Worm (Caenorhabditis elegans) whole organism, L4 larva: Measurements from ENCODE around the gene F28C1.3.

ENCODE experiments used
- ama-1 ChIP-seq: fragments of 150-350 bp; optimal IDR thresholded peaks from 2 replicates; lab custom pipeline; 2014; ENCODE audit warnings: inconsistent platforms, mixed read lengths
- hif-1 ChIP-seq, 2 experiments: sonication (generic microtip); optimal IDR thresholded peaks; 2 replicates each; lab custom pipeline; 2016 to 2017; ENCODE audit warnings: missing compliant biosample characterization in 2 of 2, missing genetic modification characterization in 2 of 2, missing genetic modification reagents in 2 of 2, missing genotype in 2 of 2, mild to moderate bottlenecking in 1 of 2
- lin-39 ChIP-seq: fragments of 150-350 bp; optimal IDR thresholded peaks from 2 replicates; lab custom pipeline; 2014; ENCODE audit warnings: missing biosample characterization, missing genetic modification reagents, missing genetic modification characterization
- lsy-2 ChIP-seq, 2 experiments: fragments of 150-350 bp in 1 of 2; sonication (generic microtip) in 1 of 2; optimal IDR thresholded peaks; 2 replicates each; lab custom pipeline; 2014 to 2017; ENCODE audit warnings: missing biosample characterization in 2 of 2, missing genetic modification characterization in 2 of 2
- mdl-1 ChIP-seq, 2 experiments: fragments of 150-350 bp in 1 of 2; sonication (generic microtip) in 1 of 2; optimal IDR thresholded peaks; 2 replicates each; lab custom pipeline; 2014 to 2017; ENCODE audit warnings: missing biosample characterization in 2 of 2, missing genetic modification characterization in 2 of 2
- nhr-76 ChIP-seq: fragments of 150-350 bp; optimal IDR thresholded peaks from 2 replicates; lab custom pipeline; 2014; ENCODE audit warnings: missing biosample characterization, missing genetic modification characterization

DNA sequence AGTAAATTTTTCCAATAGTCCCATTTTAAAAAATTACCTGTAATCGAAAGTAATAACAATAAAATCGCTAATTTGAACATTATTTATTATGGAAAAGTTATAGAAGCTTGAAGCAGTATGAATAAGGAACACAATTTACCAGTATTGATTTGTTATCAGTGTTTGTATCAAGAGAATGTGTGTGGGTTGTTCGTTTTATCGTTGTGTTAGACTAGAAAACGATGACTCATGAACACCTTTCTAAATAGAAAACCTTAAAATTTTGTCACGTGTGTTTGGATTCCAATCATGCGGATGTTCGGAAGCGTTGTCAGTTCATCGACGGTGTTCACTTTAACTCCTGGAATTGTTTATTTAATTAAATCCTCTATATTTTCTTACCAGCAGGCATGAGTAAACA lies 36.4 kb upstream of the F28C1.3 start, which contains the start of gene C54D10.13:
- TF ChIP-seq lin-39 (no peak), hif-1 (tag; optimal IDR thresholded peaks at IDR 0.05; lab: Kevin White, UChicago) (no peak), ama-1 (lab: Kevin White, UChicago) (no peak), lsy-2 (tag; optimal IDR thresholded peaks at IDR 0.05; lab: Kevin White, UChicago) (no peak), mdl-1 (tag; optimal IDR thresholded peaks at IDR 0.05; lab: Kevin White, UChicago) (no peak), nhr-76 (no peak)
